Fruit fly (Drosophila melanogaster) whole organism, pupa: Measurements from ENCODE around the gene Cngl.

ENCODE experiments used
- CG10348 ChIP-seq: fragments of 200-800 bp; sonication (Bioruptor generic); IDR thresholded peaks from 2 replicates; pipeline ENCODE4 v1.3.6; 2022; ENCODE audit warnings: missing biosample characterization, missing genetic modification characterization
- CG12605 ChIP-seq: fragments of 200-800 bp; sonication (Bioruptor generic); IDR thresholded peaks from 2 replicates; pipeline ENCODE4 v1.3.6; 2022; ENCODE audit warnings: missing biosample characterization, missing genetic modification characterization
- CG13204 ChIP-seq: fragments of 200-800 bp; sonication (Bioruptor generic); optimal IDR thresholded peaks from 2 replicates; lab custom pipeline; 2018; ENCODE audit warnings: missing biosample characterization, mild to moderate bottlenecking, missing genetic modification characterization, moderate library complexity
- CG15710 ChIP-seq: fragments of 200-800 bp; sonication (Bioruptor generic); optimal IDR thresholded peaks from 2 replicates; lab custom pipeline; 2018; ENCODE audit warnings: missing biosample characterization, mild to moderate bottlenecking, missing genetic modification characterization, moderate library complexity
- CG17806 ChIP-seq: fragments of 200-800 bp; sonication (Bioruptor generic); optimal IDR thresholded peaks from 2 replicates; lab custom pipeline; 2018; ENCODE audit warnings: missing biosample characterization, mild to moderate bottlenecking, missing genetic modification characterization, moderate library complexity
- CG34367 ChIP-seq: fragments of 200-800 bp; sonication (Bioruptor generic); optimal IDR thresholded peaks from 2 replicates; lab custom pipeline; 2018; ENCODE audit warnings: missing biosample characterization, mild to moderate bottlenecking, missing genetic modification characterization
- CG4496 ChIP-seq: fragments of 200-800 bp; sonication (Bioruptor generic); IDR thresholded peaks from 3 replicates; pipeline ENCODE4 v1.3.6; 2022; ENCODE audit warnings: missing biosample characterization, missing genetic modification characterization
- CG8159 ChIP-seq: fragments of 200-800 bp; sonication (Bioruptor generic); optimal IDR thresholded peaks from 3 replicates; lab custom pipeline; 2018; ENCODE audit warnings: missing biosample characterization, mild to moderate bottlenecking, missing genetic modification characterization, moderate library complexity
- CG9948 ChIP-seq: fragments of 200-800 bp; sonication (Bioruptor generic); optimal IDR thresholded peaks from 2 replicates; lab custom pipeline; 2018; ENCODE audit warnings: missing biosample characterization, mild to moderate bottlenecking, missing genetic modification characterization, moderate library complexity
- D1 ChIP-seq: fragments of 200-800 bp; sonication (Bioruptor generic); optimal IDR thresholded peaks from 2 replicates; lab custom pipeline; 2018; ENCODE audit warnings: missing biosample characterization, mild to moderate bottlenecking, missing genetic modification characterization, moderate library complexity
- EcR ChIP-seq: fragments of 200-800 bp; sonication (Bioruptor generic); optimal IDR thresholded peaks from 3 replicates; lab custom pipeline; 2019; ENCODE audit warnings: missing biosample characterization, missing genetic modification characterization, mild to moderate bottlenecking, moderate library complexity, missing genetic modification reagents
- Ets98B ChIP-seq: fragments of 200-800 bp; sonication (Bioruptor generic); IDR thresholded peaks from 2 replicates; pipeline ENCODE4 v1.3.6; 2022; ENCODE audit warnings: missing biosample characterization, missing genetic modification characterization
- Pif1A ChIP-seq: fragments of 200-800 bp; sonication (Bioruptor generic); optimal IDR thresholded peaks from 3 replicates; lab custom pipeline; 2016; ENCODE audit warnings: missing biosample characterization, missing genetic modification characterization
- Pif1B ChIP-seq: fragments of 200-800 bp; sonication (Bioruptor generic); optimal IDR thresholded peaks from 3 replicates; lab custom pipeline; 2016; ENCODE audit warnings: missing biosample characterization, missing genetic modification characterization
- Snoo ChIP-seq: fragments of 200-800 bp; sonication (Bioruptor generic); optimal IDR thresholded peaks from 3 replicates; lab custom pipeline; 2017; ENCODE audit warnings: missing biosample characterization, mild to moderate bottlenecking, missing genetic modification characterization, inconsistent platforms
- fd96Ca ChIP-seq: fragments of 200-800 bp; sonication (Bioruptor generic); IDR thresholded peaks from 3 replicates; pipeline ENCODE4 v1.3.6; 2022; ENCODE audit warnings: missing biosample characterization, missing genetic modification characterization
- gl ChIP-seq: fragments of 200-800 bp; sonication (Bioruptor generic); optimal IDR thresholded peaks from 2 replicates; lab custom pipeline; 2018; ENCODE audit warnings: missing biosample characterization, mild to moderate bottlenecking, missing genetic modification characterization
- rn ChIP-seq: fragments of 200-800 bp; sonication (Bioruptor generic); IDR thresholded peaks from 2 replicates; pipeline ENCODE4 v1.3.6; 2022; ENCODE audit warnings: missing biosample characterization, missing genetic modification characterization

Cngl gene

DNA sequence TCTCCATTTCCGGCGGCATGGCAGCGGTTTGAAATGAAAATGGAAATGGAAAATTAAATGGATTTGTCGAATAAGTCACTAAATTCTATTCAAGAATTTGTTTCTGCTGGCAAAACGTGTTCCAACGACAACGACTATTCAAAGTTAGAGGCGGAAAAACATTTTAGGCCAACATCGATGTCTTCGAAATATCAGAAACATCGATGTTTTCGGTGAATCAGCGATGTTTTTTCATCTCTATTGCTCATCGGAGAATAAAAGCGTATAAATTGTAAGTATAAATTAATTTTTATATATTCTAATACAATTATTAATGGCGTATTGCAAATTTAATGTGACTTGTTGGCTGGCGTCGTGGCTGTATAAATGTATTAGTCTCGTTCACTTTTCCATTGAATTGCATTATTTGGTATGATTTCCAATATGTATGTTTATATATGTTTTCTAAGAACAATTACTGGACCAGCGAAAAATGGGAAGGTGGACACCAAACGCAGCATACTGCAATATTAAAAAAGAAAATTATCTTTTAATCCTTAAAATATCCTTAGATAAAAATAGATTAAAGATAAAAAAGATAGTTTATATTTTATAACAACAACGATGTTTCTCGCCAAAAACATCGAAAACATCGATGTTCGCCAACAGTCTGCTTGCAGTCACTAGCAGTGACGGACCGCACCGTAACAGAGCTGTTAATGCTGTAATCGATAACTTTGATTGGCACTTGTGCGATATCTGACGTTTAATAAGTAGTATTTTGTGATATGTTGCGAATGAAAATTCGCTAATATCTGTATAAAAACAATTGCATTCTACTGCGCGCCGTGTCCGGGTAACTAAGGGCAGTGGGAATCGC lies 96.3 kb downstream of the Cngl start, which contains the start of the genes CG12608 and Prp5:
Gene CG12608, minus strand, starts transcription at position 153 of the 859 bp plus-strand sequence.
Gene Prp5, plus strand, starts transcription at position 697 of the 859 bp plus-strand sequence.
- no peak for TF ChIP-seq fd96Ca (GFP tag; lab: Robert Waterston, UW)
- no peak for TF ChIP-seq CG17806 (tag; lab: Kevin White, UChicago)
- TF ChIP-seq CG13204 (GFP tag; lab: Kevin White, UChicago): no peak
- no peak for TF ChIP-seq CG10348 (GFP tag; lab: Robert Waterston, UW)
- no peak for TF ChIP-seq gl (tag; lab: Kevin White, UChicago)
- no peak for TF ChIP-seq CG9948
- no peak for TF ChIP-seq rn (GFP tag; lab: Robert Waterston, UW)
- TF ChIP-seq Snoo (tag; lab: Kevin White, UChicago): no peak
- no peak for TF ChIP-seq CG8159

DNA sequence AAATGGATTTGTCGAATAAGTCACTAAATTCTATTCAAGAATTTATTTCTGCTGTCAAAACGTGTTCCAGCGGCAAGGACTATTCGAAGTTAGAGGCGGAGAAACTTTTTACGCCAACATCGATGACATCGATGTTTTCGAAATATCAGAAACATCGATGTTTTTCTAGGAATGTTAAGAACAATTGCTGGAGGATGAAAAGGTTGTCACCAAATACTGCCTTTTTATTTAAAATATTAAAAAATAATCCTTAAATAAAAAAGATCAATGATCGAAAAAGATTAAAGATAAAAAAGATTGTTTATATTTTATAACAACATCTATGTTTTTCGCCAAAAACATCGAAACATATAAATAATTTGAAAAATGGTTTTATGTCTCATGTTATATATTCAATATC lies 99.0 kb downstream of the Cngl start, which contains the start of gene CG9123:
Gene CG9123, minus strand, starts transcription at position 101 of the 400 bp plus-strand sequence.
- TF ChIP-seq CG15710 (tag; lab: Kevin White, UChicago) (no peak), CG8159 (no peak), CG12605 (GFP tag; lab: Robert Waterston, UW) (no peak), Pif1A (GFP tag; lab: Kevin White, UChicago) (no peak), rn (GFP tag; lab: Robert Waterston, UW) (no peak), fd96Ca (GFP tag; lab: Robert Waterston, UW) (no peak), EcR (GFP tag; lab: Kevin White, UChicago) (no peak), Snoo (tag; lab: Kevin White, UChicago) (no peak), CG34367 (no peak), CG10348 (GFP tag; lab: Robert Waterston, UW) (no peak), Ets98B (no peak), Pif1B (GFP tag; lab: Kevin White, UChicago) (no peak), CG4496 (GFP tag; lab: Robert Waterston, UW) (no peak), D1 (tag; lab: Kevin White, UChicago) (no peak), CG13204 (GFP tag; lab: Kevin White, UChicago) (no peak), CG17806 (tag; lab: Kevin White, UChicago) (no peak)
